Fruit fly (Drosophila melanogaster): ENCODE results near the gene CG9270.

- TF ChIP-seq EcR (GFP tag; optimal IDR thresholded peaks at IDR 0.05) (no peak), Dll (optimal IDR thresholded peaks at IDR 0.05) (no peak), psq (optimal IDR thresholded peaks at IDR 0.05) (no peak)
Observed at dm6 chr2L:20975594-20975993, 41.7 kb upstream of the CG9270 start.

Data from whole organism.